Fruit fly (Drosophila melanogaster): ENCODE measurements around the gene sr.

DNA sequence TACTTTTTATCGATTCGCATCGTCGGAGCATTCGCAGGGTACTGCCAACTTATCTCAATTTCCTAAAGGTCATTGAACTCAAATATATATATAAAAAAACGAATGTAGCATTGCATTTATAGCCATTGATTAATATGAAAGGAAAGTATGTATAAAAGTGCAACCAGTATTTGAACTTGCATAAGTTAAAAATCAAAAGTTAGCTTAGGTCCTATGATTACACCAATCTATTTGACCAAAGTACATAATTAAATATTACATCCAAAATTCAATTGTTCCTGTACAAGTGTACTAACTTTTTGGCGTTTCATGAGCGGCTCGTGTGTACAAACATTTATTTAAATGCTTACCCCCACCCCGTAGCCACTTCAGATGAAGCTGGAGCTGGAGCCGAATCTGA is 66.9 kb downstream of the sr start:
- TF ChIP-seq CG8478 (optimal IDR thresholded peaks at IDR 0.05) (no peak), CTCF (optimal IDR thresholded peaks at IDR 0.05) (no peak)
